Worm (Caenorhabditis elegans) whole organism, L1 larva: ENCODE measurements around the gene F35B12.9.

Experiments used
- C16A3.4 ChIP-seq: fragments of 150-350 bp; optimal IDR thresholded peaks from 2 replicates; lab custom pipeline; 2014; ENCODE audit warnings: missing biosample characterization, missing genetic modification characterization
- Y116A8C.19 ChIP-seq: sonication (generic microtip); optimal IDR thresholded peaks from 2 replicates; lab custom pipeline; 2016; ENCODE audit warnings: missing compliant biosample characterization, missing genetic modification characterization, borderline replicate concordance
- alr-1 ChIP-seq: fragments of 200-800 bp; sonication (Bioruptor generic); optimal IDR thresholded peaks from 2 replicates; lab custom pipeline; 2018; ENCODE audit warnings: borderline replicate concordance, mild to moderate bottlenecking, missing genetic modification characterization, missing compliant biosample characterization
- ceh-82 ChIP-seq, 3 experiments: fragments of 150-350 bp in 1 of 3; sonication (generic microtip) in 2 of 3; optimal IDR thresholded peaks; 2 replicates each; lab custom pipeline; 2014 to 2017; ENCODE audit warnings: missing biosample characterization in 3 of 3, missing genetic modification characterization in 3 of 3
- egl-13 ChIP-seq: sonication (generic microtip); optimal IDR thresholded peaks from 2 replicates; lab custom pipeline; 2016; ENCODE audit warnings: missing genotype, missing genetic modification reagents, missing genetic modification characterization, missing compliant biosample characterization
- fos-1 ChIP-seq: fragments of 150-350 bp; optimal IDR thresholded peaks from 2 replicates; lab custom pipeline; 2014; ENCODE audit warnings: missing biosample characterization, missing genetic modification characterization
- isw-1 ChIP-seq: fragments of 200-800 bp; sonication (Bioruptor generic); IDR thresholded peaks from 2 replicates; pipeline ENCODE4 v1.3.6; 2022; ENCODE audit warnings: missing genetic modification characterization, missing compliant biosample characterization
- lin-15B ChIP-seq: fragments of 150-350 bp; sonication (generic microtip); optimal IDR thresholded peaks from 3 replicates; lab custom pipeline; 2014; ENCODE audit warnings: missing biosample characterization, missing genetic modification characterization
- nhr-20 ChIP-seq: sonication (generic microtip); optimal IDR thresholded peaks from 2 replicates; lab custom pipeline; 2016; ENCODE audit warnings: mild to moderate bottlenecking, missing genetic modification characterization, missing compliant biosample characterization
- nhr-77 ChIP-seq: fragments of 150-350 bp; optimal IDR thresholded peaks from 2 replicates; lab custom pipeline; 2014; ENCODE audit warnings: missing biosample characterization, missing genetic modification characterization
- nhr-85 ChIP-seq: sonication (generic microtip); peaks from one replicate; lab custom pipeline; 2016; ENCODE audit warnings: missing genetic modification characterization, inconsistent platforms, missing compliant biosample characterization
- pag-3 ChIP-seq: sonication (generic microtip); optimal IDR thresholded peaks from 2 replicates; lab custom pipeline; 2017; ENCODE audit warnings: missing genetic modification characterization, mild to moderate bottlenecking, missing compliant biosample characterization, antibody characterized with exemption, borderline replicate concordance; ENCODE audit not compliant: insufficient read depth
- snpc-4 ChIP-seq: fragments of 150-350 bp; optimal IDR thresholded peaks from 2 replicates; lab custom pipeline; 2014; ENCODE audit warnings: missing biosample characterization, missing genetic modification characterization
- sox-4 ChIP-seq: sonication (generic microtip); optimal IDR thresholded peaks from 2 replicates; lab custom pipeline; 2016; ENCODE audit warnings: missing genetic modification characterization, missing compliant biosample characterization

DNA sequence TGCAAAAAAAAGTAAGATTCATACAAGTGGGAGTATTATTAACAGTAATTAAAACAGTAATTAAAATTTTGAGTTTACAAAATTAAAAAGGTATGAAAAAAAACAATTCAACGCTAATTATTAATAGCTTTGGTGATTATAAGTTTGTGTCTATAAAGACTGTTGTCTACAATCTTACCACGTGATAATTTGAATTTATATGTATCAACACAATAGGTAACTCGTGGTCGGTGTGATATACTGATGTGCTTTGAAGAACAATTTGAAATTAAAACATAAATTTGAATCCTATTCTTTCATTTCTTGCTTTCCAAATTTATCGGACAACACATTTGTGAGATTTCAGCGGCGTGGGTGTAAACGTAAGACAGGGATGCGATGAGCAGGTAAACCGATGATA, 26.9 kb downstream of the F35B12.9 start:
- TF ChIP-seq nhr-77 (tag; lab: Kevin White, UChicago) (no peak), fos-1 (no peak), snpc-4 (no peak), sox-4 (tag; lab: Kevin White, UChicago) (no peak), ceh-82 (tag; optimal IDR thresholded peaks at IDR 0.05; lab: Kevin White, UChicago) (no peak), nhr-20 (tag; lab: Kevin White, UChicago) (no peak), alr-1 (tag; lab: Kevin White, UChicago) (no peak), isw-1 (no peak), lin-15B (no peak), pag-3 (tag; lab: Kevin White, UChicago) (no peak), nhr-85 (tag; lab: Kevin White, UChicago) (no peak), egl-13 (no peak), Y116A8C.19 (tag; lab: Kevin White, UChicago) (no peak), C16A3.4 (tag; lab: Kevin White, UChicago) (no peak)
